Fruit fly (Drosophila melanogaster) whole organism, embryonic: ENCODE measurements around the gene rho-5.

Experiments
- Bdp1 ChIP-seq: fragments of 200-800 bp; sonication (Bioruptor generic); optimal IDR thresholded peaks from 3 replicates; lab custom pipeline; 2016; ENCODE audit warnings: missing biosample characterization, missing genetic modification characterization
- CG10274 ChIP-seq: fragments of 200-800 bp; sonication (Bioruptor generic); optimal IDR thresholded peaks from 3 replicates; lab custom pipeline; 2017; ENCODE audit warnings: missing biosample characterization, mild to moderate bottlenecking, missing genetic modification characterization
- CG11398 ChIP-seq: fragments of 200-800 bp; sonication (Bioruptor generic); optimal IDR thresholded peaks from 2 replicates; lab custom pipeline; 2016; ENCODE audit warnings: missing biosample characterization, missing genetic modification characterization
- CG12659 ChIP-seq: fragments of 200-800 bp; sonication (Bioruptor generic); optimal IDR thresholded peaks from 3 replicates; lab custom pipeline; 2017; ENCODE audit warnings: mild to moderate bottlenecking, missing biosample characterization, missing genetic modification reagents, missing genetic modification characterization
- CG12744 ChIP-seq: fragments of 200-800 bp; sonication (Bioruptor generic); optimal IDR thresholded peaks from 2 replicates; lab custom pipeline; 2016; ENCODE audit warnings: missing biosample characterization, missing genetic modification characterization
- CG15011 ChIP-seq: fragments of 200-800 bp; sonication (Bioruptor generic); optimal IDR thresholded peaks from 3 replicates; lab custom pipeline; 2018; ENCODE audit warnings: missing biosample characterization, mild to moderate bottlenecking, missing genetic modification characterization
- CG15601 ChIP-seq: fragments of 200-800 bp; sonication (Bioruptor generic); optimal IDR thresholded peaks from 3 replicates; lab custom pipeline; 2019; ENCODE audit warnings: missing biosample characterization, mild to moderate bottlenecking, missing genetic modification characterization, moderate library complexity
- CG17361 ChIP-seq: fragments of 200-800 bp; sonication (Bioruptor generic); IDR thresholded peaks from 3 replicates; pipeline ENCODE4 v1.3.6; 2022; ENCODE audit warnings: missing biosample characterization, missing genetic modification characterization
- CG18262 ChIP-seq: fragments of 200-800 bp; optimal IDR thresholded peaks from 3 replicates; lab custom pipeline; 2019; ENCODE audit warnings: missing biosample characterization, mild to moderate bottlenecking, missing genetic modification characterization, moderate library complexity
- CG2129 ChIP-seq: fragments of 200-800 bp; sonication (Bioruptor generic); IDR thresholded peaks from 2 replicates; pipeline ENCODE4 v1.3.6; 2022; ENCODE audit warnings: missing biosample characterization, missing genetic modification characterization; ENCODE audit not compliant: partially characterized antibody
- CG2678 ChIP-seq: fragments of 200-800 bp; sonication (Bioruptor generic); optimal IDR thresholded peaks from 3 replicates; lab custom pipeline; 2019; ENCODE audit warnings: missing biosample characterization, mild to moderate bottlenecking, missing genetic modification characterization, moderate library complexity
- CG32772 ChIP-seq: fragments of 200-800 bp; sonication (Bioruptor generic); IDR thresholded peaks from 2 replicates; pipeline ENCODE4 v1.3.6; 2022; ENCODE audit warnings: missing biosample characterization, missing genetic modification characterization
- CG34224 ChIP-seq: fragments of 200-800 bp; sonication (Bioruptor generic); IDR thresholded peaks from 3 replicates; pipeline ENCODE4 v1.3.6; 2022; ENCODE audit warnings: missing biosample characterization, missing genetic modification characterization; ENCODE audit not compliant: partially characterized antibody
- CG3995 ChIP-seq: fragments of 200-800 bp; sonication (Bioruptor generic); optimal IDR thresholded peaks from 3 replicates; lab custom pipeline; 2016; ENCODE audit warnings: missing biosample characterization, missing genetic modification characterization
- CG43689 ChIP-seq: fragments of 200-800 bp; sonication (Bioruptor generic); IDR thresholded peaks from 2 replicates; pipeline ENCODE4 v1.3.6; 2022; ENCODE audit warnings: missing biosample characterization, missing genetic modification characterization
- CG7556 ChIP-seq: fragments of 200-800 bp; sonication (Bioruptor generic); optimal IDR thresholded peaks from 2 replicates; lab custom pipeline; 2017; ENCODE audit warnings: missing biosample characterization, mild to moderate bottlenecking, missing genetic modification characterization
- CG7839 ChIP-seq: fragments of 200-800 bp; sonication (Bioruptor generic); optimal IDR thresholded peaks from 3 replicates; lab custom pipeline; 2018; ENCODE audit warnings: missing biosample characterization, mild to moderate bottlenecking, missing genetic modification characterization, moderate library complexity
- CG7963 ChIP-seq: fragments of 200-800 bp; sonication (Bioruptor generic); IDR thresholded peaks from 3 replicates; pipeline ENCODE4 v1.3.6; 2022; ENCODE audit warnings: missing biosample characterization, missing genetic modification characterization; ENCODE audit not compliant: partially characterized antibody
- CTCF ChIP-seq: fragments of 200-800 bp; sonication (Bioruptor generic); optimal IDR thresholded peaks from 2 replicates; lab custom pipeline; 2017; ENCODE audit warnings: missing biosample characterization, mild to moderate bottlenecking, missing genetic modification characterization, moderate library complexity
- Camta ChIP-seq: fragments of 200-800 bp; sonication (Bioruptor generic); optimal IDR thresholded peaks from 2 replicates; lab custom pipeline; 2016; ENCODE audit warnings: missing biosample characterization, missing genetic modification characterization
- Dip3 ChIP-seq: fragments of 200-800 bp; sonication (Bioruptor generic); optimal IDR thresholded peaks from 3 replicates; lab custom pipeline; 2016; ENCODE audit warnings: missing biosample characterization, missing genetic modification characterization
- Elba2 ChIP-seq: fragments of 200-800 bp; sonication (Bioruptor generic); optimal IDR thresholded peaks from 3 replicates; lab custom pipeline; 2016; ENCODE audit warnings: missing biosample characterization, missing genetic modification characterization
- Gsc ChIP-seq: fragments of 200-800 bp; sonication (Bioruptor generic); IDR thresholded peaks from 2 replicates; pipeline ENCODE4 v1.3.6; 2022; ENCODE audit warnings: missing biosample characterization, missing genetic modification characterization
- Hr3 ChIP-seq: fragments of 200-800 bp; sonication (Bioruptor generic); optimal IDR thresholded peaks from 3 replicates; lab custom pipeline; 2016; ENCODE audit warnings: missing biosample characterization, missing genetic modification characterization
- Hr39 ChIP-seq: fragments of >200 bp; optimal IDR thresholded peaks from 2 replicates; lab custom pipeline; 2017
- Hr78 ChIP-seq, 2 experiments: fragments of 200-800 bp in 1 of 2; fragments of >200 bp in 1 of 2; sonication (Bioruptor generic) in 1 of 2; optimal IDR thresholded peaks; 2 replicates each; lab custom pipeline; 2017 to 2019; ENCODE audit warnings: missing biosample characterization in 2 of 2, missing genetic modification characterization in 2 of 2, mild to moderate bottlenecking in 1 of 2, moderate library complexity in 1 of 2
- Hsf ChIP-seq: fragments of 200-800 bp; sonication (Bioruptor generic); optimal IDR thresholded peaks from 3 replicates; lab custom pipeline; 2016; ENCODE audit warnings: missing biosample characterization, missing genetic modification characterization
- Mad ChIP-seq: fragments of 200-800 bp; sonication (Bioruptor generic); optimal IDR thresholded peaks from 2 replicates; lab custom pipeline; 2016; ENCODE audit warnings: missing biosample characterization, missing genetic modification characterization
- NfI ChIP-seq: fragments of 200-800 bp; sonication (Bioruptor generic); optimal IDR thresholded peaks from 3 replicates; lab custom pipeline; 2018; ENCODE audit warnings: missing biosample characterization, mild to moderate bottlenecking, missing genetic modification characterization, moderate library complexity
- Optix ChIP-seq: fragments of 200-800 bp; sonication (Bioruptor generic); IDR thresholded peaks from 3 replicates; pipeline ENCODE4 v1.3.6; 2022; ENCODE audit warnings: missing biosample characterization, missing genetic modification characterization
- PHDP ChIP-seq: fragments of 200-800 bp; sonication (Bioruptor generic); optimal IDR thresholded peaks from 3 replicates; lab custom pipeline; 2018; ENCODE audit warnings: missing biosample characterization, mild to moderate bottlenecking, missing genetic modification characterization, moderate library complexity
- Stat92E ChIP-seq, 3 experiments: fragments of >200 bp in 2 of 3; fragments of 200-800 bp in 1 of 3; sonication (Bioruptor generic) in 1 of 3; optimal IDR thresholded peaks; 2 replicates each; lab custom pipeline; 2017 to 2019; ENCODE audit warnings: missing biosample characterization in 3 of 3, missing genetic modification characterization in 3 of 3, mild to moderate bottlenecking in 1 of 3, moderate library complexity in 1 of 3
- ab ChIP-seq: fragments of 200-800 bp; sonication (Bioruptor generic); optimal IDR thresholded peaks from 2 replicates; lab custom pipeline; 2016; ENCODE audit warnings: missing biosample characterization, missing genetic modification characterization
- al ChIP-seq: fragments of 200-800 bp; sonication (Bioruptor generic); IDR thresholded peaks from 2 replicates; pipeline ENCODE4 v1.3.6; 2022; ENCODE audit warnings: missing biosample characterization, missing genetic modification characterization
- ara ChIP-seq: fragments of 200-800 bp; sonication (Bioruptor generic); IDR thresholded peaks from 2 replicates; pipeline ENCODE4 v1.3.6; 2022; ENCODE audit warnings: missing biosample characterization, missing genetic modification characterization
- emc ChIP-seq: fragments of 200-800 bp; sonication (Bioruptor generic); optimal IDR thresholded peaks from 2 replicates; lab custom pipeline; 2016; ENCODE audit warnings: missing biosample characterization, missing genetic modification characterization
- fru ChIP-seq: fragments of >200 bp; optimal IDR thresholded peaks from 2 replicates; lab custom pipeline; 2017
- gfzf ChIP-seq: fragments of 200-800 bp; sonication (Bioruptor generic); optimal IDR thresholded peaks from 2 replicates; lab custom pipeline; 2016; ENCODE audit warnings: missing biosample characterization, mild to moderate bottlenecking, missing genetic modification characterization, moderate library complexity
- her ChIP-seq: fragments of 200-800 bp; sonication (Bioruptor generic); optimal IDR thresholded peaks from 2 replicates; lab custom pipeline; 2016; ENCODE audit warnings: missing biosample characterization, missing genetic modification characterization
- jumu ChIP-seq: fragments of 200-800 bp; sonication (Bioruptor generic); optimal IDR thresholded peaks from 3 replicates; lab custom pipeline; 2016; ENCODE audit warnings: missing biosample characterization, missing genetic modification characterization
- kni ChIP-seq: fragments of 200-800 bp; sonication (Bioruptor generic); optimal IDR thresholded peaks from 3 replicates; lab custom pipeline; 2017; ENCODE audit warnings: mild to moderate bottlenecking, missing biosample characterization, missing genetic modification reagents, missing genetic modification characterization
- lmd ChIP-seq: fragments of 200-800 bp; sonication (Bioruptor generic); IDR thresholded peaks from 2 replicates; pipeline ENCODE4 v1.3.6; 2022; ENCODE audit warnings: missing biosample characterization, missing genetic modification characterization
- odd ChIP-seq: fragments of 200-800 bp; sonication (Bioruptor generic); optimal IDR thresholded peaks from 2 replicates; lab custom pipeline; 2017; ENCODE audit warnings: missing biosample characterization, mild to moderate bottlenecking, missing genetic modification characterization
- onecut ChIP-seq: fragments of 200-800 bp; sonication (Bioruptor generic); IDR thresholded peaks from 2 replicates; pipeline ENCODE4 v1.3.6; 2022; ENCODE audit warnings: missing biosample characterization, missing genetic modification characterization
- org-1 ChIP-seq: fragments of 200-800 bp; sonication (Bioruptor generic); optimal IDR thresholded peaks from 2 replicates; lab custom pipeline; 2017; ENCODE audit warnings: missing biosample characterization, missing genetic modification characterization
- schlank ChIP-seq: fragments of 200-800 bp; sonication (Bioruptor generic); optimal IDR thresholded peaks from 2 replicates; lab custom pipeline; 2018; ENCODE audit warnings: missing biosample characterization, mild to moderate bottlenecking, missing genetic modification characterization
- seq ChIP-seq: fragments of 200-800 bp; sonication (Bioruptor generic); IDR thresholded peaks from 2 replicates; pipeline ENCODE4 v1.3.6; 2022; ENCODE audit warnings: missing biosample characterization, missing genetic modification characterization
- sob ChIP-seq: fragments of 200-800 bp; sonication (Bioruptor generic); IDR thresholded peaks from 2 replicates; pipeline ENCODE4 v1.3.6; 2022; ENCODE audit warnings: missing biosample characterization, missing genetic modification characterization
- sqz ChIP-seq: fragments of 200-800 bp; sonication (Bioruptor generic); optimal IDR thresholded peaks from 3 replicates; lab custom pipeline; 2018; ENCODE audit warnings: missing biosample characterization, mild to moderate bottlenecking, missing genetic modification characterization
- stc ChIP-seq: fragments of 200-800 bp; sonication (Bioruptor generic); IDR thresholded peaks from 2 replicates; pipeline ENCODE4 v1.3.6; 2022; ENCODE audit warnings: missing biosample characterization, missing genetic modification characterization
- ttk ChIP-seq: fragments of 200-800 bp; sonication (Bioruptor generic); IDR thresholded peaks from 2 replicates; pipeline ENCODE4 v2.1.2; 2022; ENCODE audit warnings: missing biosample characterization, missing genetic modification characterization
- vnd ChIP-seq: fragments of 200-800 bp; sonication (Bioruptor generic); IDR thresholded peaks from 3 replicates; pipeline ENCODE4 v1.3.6; 2022; ENCODE audit warnings: missing biosample characterization, missing genetic modification characterization; ENCODE audit not compliant: partially characterized antibody

The rho-5 gene

DNA sequence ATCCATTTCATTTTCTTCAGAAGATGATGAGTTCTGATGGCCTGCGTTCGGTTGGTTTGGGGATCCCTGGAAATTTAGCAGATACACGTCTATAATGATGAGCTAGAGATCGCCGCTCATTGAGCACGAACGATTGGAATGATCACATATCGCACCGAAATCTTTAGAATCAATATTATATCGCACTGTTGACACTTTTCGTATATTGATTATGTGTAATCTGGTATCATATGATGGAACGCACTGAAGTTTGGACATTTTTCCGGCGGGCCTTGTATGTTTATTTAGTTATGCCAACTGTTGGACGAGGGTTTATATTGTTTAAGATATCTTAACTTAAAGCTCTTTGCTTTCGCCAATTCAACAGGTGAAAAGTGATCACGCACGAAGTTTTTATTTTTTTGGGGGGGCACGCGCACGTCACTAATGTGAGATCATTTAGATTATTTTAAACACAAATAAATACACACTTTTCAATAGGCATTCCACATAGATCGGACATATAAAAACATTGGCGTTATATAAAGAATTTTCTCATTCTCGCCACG, 52.6 kb downstream of the rho-5 start (continued):
- no peak for TF ChIP-seq emc (GFP tag; lab: Kevin White, UChicago)
- TF ChIP-seq CG10274: no peak
- TF ChIP-seq CG2678: no peak
- no peak; the same call in 1 of the 2 replicates for TF ChIP-seq ara
- TF ChIP-seq CG15601 (tag; lab: Kevin White, UChicago): no peak
- no peak for TF ChIP-seq onecut (GFP tag; lab: Robert Waterston, UW)
- no peak for TF ChIP-seq ttk (GFP tag; lab: Robert Waterston, UW)
- TF ChIP-seq stc (GFP tag; lab: Robert Waterston, UW): no peak
- no peak for TF ChIP-seq seq (GFP tag; lab: Robert Waterston, UW)
- TF ChIP-seq CTCF (GFP tag; lab: Kevin White, UChicago): no peak
- no peak for TF ChIP-seq CG11398 (GFP tag; lab: Kevin White, UChicago)
- TF ChIP-seq CG17361: peak; percentile 43; the same call in 1 of the 3 replicates
- TF ChIP-seq CG18262 (tag; lab: Kevin White, UChicago): no peak
- TF ChIP-seq Hsf (GFP tag; lab: Kevin White, UChicago): no peak
- TF ChIP-seq Hr39 (lab: Kevin White, UChicago): no peak
- TF ChIP-seq kni (GFP tag; lab: Kevin White, UChicago): no peak
- no peak for TF ChIP-seq fru (lab: Kevin White, UChicago)
- no peak for TF ChIP-seq Gsc (GFP tag; lab: Robert Waterston, UW)
- no peak for TF ChIP-seq Camta
- TF ChIP-seq Dip3: no peak
- no peak for TF ChIP-seq CG2129
- no peak for TF ChIP-seq CG7839 (tag; lab: Kevin White, UChicago)
- no peak for TF ChIP-seq Optix (GFP tag; lab: Robert Waterston, UW)
- TF ChIP-seq CG34224: no peak
- TF ChIP-seq jumu (GFP tag; lab: Kevin White, UChicago): no peak
- TF ChIP-seq gfzf (GFP tag; lab: Kevin White, UChicago): peak; percentile 5
- peak; percentile 75 for TF ChIP-seq vnd
- no peak for TF ChIP-seq Mad
- no peak for TF ChIP-seq schlank (tag; lab: Kevin White, UChicago)
- TF ChIP-seq al: no peak; the same call in 1 of the 2 replicates
- TF ChIP-seq her: no peak
- peak; percentile 33; the same call in 1 of the 2 replicates for TF ChIP-seq sob (GFP tag; lab: Robert Waterston, UW)
- TF ChIP-seq CG3995 (GFP tag; lab: Kevin White, UChicago): peak; percentile 95
- no peak for TF ChIP-seq Bdp1 (GFP tag; lab: Kevin White, UChicago)
- TF ChIP-seq CG7556: peak; percentile 5
- TF ChIP-seq NfI: peak; percentile 16
- peak; percentile 51 for TF ChIP-seq sqz (GFP tag; lab: Kevin White, UChicago)
- TF ChIP-seq PHDP: no peak
- TF ChIP-seq CG7963 (GFP tag; lab: Robert Waterston, UW): 0 out of 3 replicates have a peak, but pooled peaks have one; percentile 39
- TF ChIP-seq CG15011: no peak
- peak; percentile 26 for TF ChIP-seq CG12659 (GFP tag; lab: Kevin White, UChicago)
- TF ChIP-seq CG43689: no peak
- no peak for TF ChIP-seq Stat92E (GFP tag; optimal IDR thresholded peaks at IDR 0.05; lab: Kevin White, UChicago)
- no peak for TF ChIP-seq org-1 (GFP tag; lab: Kevin White, UChicago)
- TF ChIP-seq CG32772 (GFP tag; lab: Robert Waterston, UW): no peak
- no peak for TF ChIP-seq Hr3 (GFP tag; lab: Kevin White, UChicago)
- no peak for TF ChIP-seq CG12744 (GFP tag; lab: Kevin White, UChicago)
- TF ChIP-seq Hr78 (GFP tag; optimal IDR thresholded peaks at IDR 0.05; lab: Kevin White, UChicago): no peak
- no peak; the same call in 1 of the 2 replicates for TF ChIP-seq lmd (GFP tag; lab: Robert Waterston, UW)
- no peak for TF ChIP-seq odd
- no peak for TF ChIP-seq ab (GFP tag; lab: Kevin White, UChicago)
- TF ChIP-seq Elba2 (GFP tag; lab: Kevin White, UChicago): no peak
